Fruit fly (Drosophila melanogaster): Measurements from ENCODE around the gene CG16721.

DNA sequence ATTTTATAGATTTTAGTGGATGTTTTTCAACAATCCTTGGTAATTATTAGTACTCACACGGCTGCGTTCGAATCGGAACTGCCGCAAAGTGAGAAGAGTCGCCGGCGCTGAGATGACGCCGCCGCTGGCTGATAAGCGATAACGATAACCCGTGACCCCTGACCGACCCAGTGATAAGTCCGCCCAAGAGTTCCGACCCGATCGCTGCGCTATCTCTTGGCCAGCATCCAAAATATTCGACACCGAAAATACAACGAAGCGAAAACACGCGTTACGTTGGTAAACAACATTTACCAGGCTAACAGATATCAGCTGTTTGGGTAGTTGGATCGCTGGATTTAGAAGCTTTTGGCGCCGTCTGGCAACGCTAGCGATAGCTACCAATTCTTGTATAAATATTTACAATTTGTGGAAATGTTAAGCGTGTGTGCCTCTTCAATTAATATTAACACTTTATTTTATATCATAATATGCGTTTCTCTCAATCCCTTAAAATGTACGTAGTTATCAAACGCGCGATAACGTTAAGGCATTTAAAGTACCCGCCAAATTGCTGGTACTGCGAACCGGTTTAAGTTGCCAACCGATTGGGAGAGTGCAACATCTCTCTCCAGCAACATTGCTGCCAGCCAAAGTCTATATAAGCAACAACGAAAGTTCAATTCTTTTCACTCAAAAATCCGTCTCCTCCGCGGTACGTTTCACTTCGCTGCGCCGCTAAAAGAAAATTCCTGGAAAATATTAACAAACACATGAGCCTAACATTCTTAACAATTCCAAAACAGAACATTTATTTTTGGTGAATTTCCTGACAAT, 37.0 kb downstream of the CG16721 start, which contains the start of the genes Shmt and CG3726:
- TF ChIP-seq CG8159 (tag; optimal IDR thresholded peaks at IDR 0.05) (no peak), rn (GFP tag; IDR thresholded peaks at IDR 0.05) (no peak), CG34367 (tag; optimal IDR thresholded peaks at IDR 0.05) (no peak)

All from whole organism, pupa.